Fruit fly (Drosophila melanogaster): ENCODE data around the gene CG14443.

Gene CG14443

DNA sequence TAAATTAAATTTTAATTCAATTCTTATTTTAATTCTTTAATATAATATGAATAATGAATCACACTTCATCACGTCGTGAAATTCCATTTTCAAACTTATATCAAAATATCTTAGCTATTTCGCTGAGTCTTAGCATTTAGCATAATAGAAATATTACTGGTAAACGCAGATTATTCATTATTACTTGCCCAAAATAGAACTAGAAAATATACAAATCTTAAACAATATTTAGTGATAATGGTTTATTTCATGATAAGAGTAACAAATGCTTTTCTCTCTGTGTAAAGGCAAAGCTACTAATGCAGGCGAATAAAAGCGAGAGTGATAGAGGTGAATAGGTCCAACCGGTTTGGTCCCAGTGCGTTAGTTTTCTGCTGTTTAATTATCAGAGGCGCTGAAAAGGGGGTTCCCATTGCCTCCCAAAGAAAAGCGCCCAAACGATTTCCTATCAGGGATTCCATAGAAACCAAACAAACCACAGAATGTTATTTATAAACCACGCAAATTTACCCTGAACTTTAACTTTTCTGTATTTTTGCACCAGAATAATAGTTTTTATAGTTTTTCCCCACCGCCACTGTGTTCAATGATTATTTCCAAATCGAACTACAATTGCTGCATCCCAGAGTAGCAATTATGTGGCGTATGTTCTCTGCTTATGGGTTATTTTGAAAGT, 29.3 kb downstream of the CG14443 start (continued):
- TF ChIP-seq chif (GFP tag; optimal IDR thresholded peaks at IDR 0.05) (peak; percentile 19 to 21), CG16863 (GFP tag; optimal IDR thresholded peaks at IDR 0.05) (peak; percentile 49), tna (GFP tag; IDR thresholded peaks at IDR 0.05; ENCODE audit: partially characterized antibody) (no peak), wor (GFP tag; IDR thresholded peaks at IDR 0.05) (no peak), CG15601 (tag; optimal IDR thresholded peaks at IDR 0.05) (peak; percentile 5), slp2 (GFP tag; optimal IDR thresholded peaks at IDR 0.05) (no peak), CG9817 (tag; optimal IDR thresholded peaks at IDR 0.05) (peak; percentile 19), CG4730 (GFP tag; IDR thresholded peaks at IDR 0.05) (no peak), Atf6 (GFP tag; IDR thresholded peaks at IDR 0.05) (no peak), ftz-f1 (GFP tag; optimal IDR thresholded peaks at IDR 0.05) (no peak), B-H2 (GFP tag; optimal IDR thresholded peaks at IDR 0.05) (no peak), fd96Cb (tag; optimal IDR thresholded peaks at IDR 0.05) (no peak), CG15269 (tag; optimal IDR thresholded peaks at IDR 0.05) (peak; percentile 56), pita (GFP tag; optimal IDR thresholded peaks at IDR 0.05) (no peak), Antp (GFP tag; optimal IDR thresholded peaks at IDR 0.05) (peak; percentile 48), CG10565 (GFP tag; optimal IDR thresholded peaks at IDR 0.05) (no peak), gcm (GFP tag; optimal IDR thresholded peaks at IDR 0.05) (no peak), CG8924 (tag; optimal IDR thresholded peaks at IDR 0.05) (no peak), pfk (GFP tag; optimal IDR thresholded peaks at IDR 0.05) (no peak), CG4282 (GFP tag; optimal IDR thresholded peaks at IDR 0.05) (no peak), gro (GFP tag; optimal IDR thresholded peaks at IDR 0.05) (no peak), Abd-B (GFP tag; optimal IDR thresholded peaks at IDR 0.05) (peak; percentile 18), Taf1 (GFP tag; IDR thresholded peaks at IDR 0.05) (no peak), Trl (optimal IDR thresholded peaks at IDR 0.05) (no peak), Trl (GFP tag; optimal IDR thresholded peaks at IDR 0.05) (no peak), Fer2 (tag; optimal IDR thresholded peaks at IDR 0.05) (no peak), sr (GFP tag; IDR thresholded peaks at IDR 0.05) (no peak), Hsf (GFP tag; optimal IDR thresholded peaks at IDR 0.05) (peak; percentile 29), CG5245 (GFP tag; optimal IDR thresholded peaks at IDR 0.05) (no peak), Six4 (GFP tag; optimal IDR thresholded peaks at IDR 0.05) (no peak), cato (GFP tag; optimal IDR thresholded peaks at IDR 0.05; ENCODE audit: borderline replicate concordance) (no peak), Hr39 (optimal IDR thresholded peaks at IDR 0.05) (no peak), yki (optimal IDR thresholded peaks at IDR 0.05) (no peak), CG12769 (tag; optimal IDR thresholded peaks at IDR 0.05) (peak; percentile 65), NC2β (GFP tag; optimal IDR thresholded peaks at IDR 0.05) (no peak), CG6654 (GFP tag; optimal IDR thresholded peaks at IDR 0.05) (no peak), wdn (GFP tag; IDR thresholded peaks at IDR 0.05) (peak; percentile 36; the same call in 1 of the 2 replicates), ems (GFP tag; optimal IDR thresholded peaks at IDR 0.05) (no peak), corto (GFP tag; optimal IDR thresholded peaks at IDR 0.05) (no peak), Stat92E (GFP tag; optimal IDR thresholded peaks at IDR 0.05) (no peak), CG18619 (GFP tag; optimal IDR thresholded peaks at IDR 0.05) (no peak), CG16813 (GFP tag; IDR thresholded peaks at IDR 0.05; ENCODE audit: partially characterized antibody) (no peak), CG34422 (GFP tag; IDR thresholded peaks at IDR 0.05) (0 out of 3 replicates have a peak, but pooled peaks have one; percentile 52), CG31224 (GFP tag; IDR thresholded peaks at IDR 0.05) (0 out of 2 replicates have a peak, but pooled peaks have one; percentile 8), Hr51 (GFP tag; optimal IDR thresholded peaks at IDR 0.05) (peak in 1 of 2 experiments; percentile 44), Neu2 (GFP tag; optimal IDR thresholded peaks at IDR 0.05; ENCODE audit: borderline replicate concordance) (no peak), CG7928 (GFP tag; optimal IDR thresholded peaks at IDR 0.05) (no peak), gce (GFP tag; IDR thresholded peaks at IDR 0.05) (peak; percentile 58; the same call in 2 of the 3 replicates), Dfd (GFP tag; optimal IDR thresholded peaks at IDR 0.05) (no peak), en (GFP tag; optimal IDR thresholded peaks at IDR 0.05) (no peak)

All from whole organism, embryonic.